Worm (Caenorhabditis elegans): ENCODE results near the gene T08A11.1.

Gene T08A11.1

ce11 chrIII:4281955-4282618, 19.1 kb upstream of the T08A11.1 start (continued):
- TF ChIP-seq mml-1 (tag; optimal IDR thresholded peaks at IDR 0.05) (no peak), pha-4 (tag; optimal IDR thresholded peaks at IDR 0.05) (peak; percentile 97), mdl-1 (tag; optimal IDR thresholded peaks at IDR 0.05) (peak; percentile 93), nhr-76 (tag; optimal IDR thresholded peaks at IDR 0.05) (peak; percentile 14), tbx-2 (tag; optimal IDR thresholded peaks at IDR 0.05) (peak; percentile 97), ceh-9 (tag; optimal IDR thresholded peaks at IDR 0.05) (no peak), eor-1 (tag; optimal IDR thresholded peaks at IDR 0.05) (no peak), nhr-25 (tag; optimal IDR thresholded peaks at IDR 0.05) (peak; percentile 99), elt-1 (tag; optimal IDR thresholded peaks at IDR 0.05) (peak; percentile 91), ztf-4 (tag; optimal IDR thresholded peaks at IDR 0.05) (peak; percentile 85), ceh-82 (tag; optimal IDR thresholded peaks at IDR 0.05) (peak; percentile 82), nhr-12 (tag; optimal IDR thresholded peaks at IDR 0.05) (no peak), nhr-43 (tag; optimal IDR thresholded peaks at IDR 0.05; ENCODE audit: poor library complexity, severe bottlenecking) (peak; percentile 98), nhr-77 (tag; optimal IDR thresholded peaks at IDR 0.05) (peak; percentile 35), snpc-4 (tag; optimal IDR thresholded peaks at IDR 0.05) (peak; percentile 89), ztf-11 (tag; optimal IDR thresholded peaks at IDR 0.05) (no peak)

DNA sequence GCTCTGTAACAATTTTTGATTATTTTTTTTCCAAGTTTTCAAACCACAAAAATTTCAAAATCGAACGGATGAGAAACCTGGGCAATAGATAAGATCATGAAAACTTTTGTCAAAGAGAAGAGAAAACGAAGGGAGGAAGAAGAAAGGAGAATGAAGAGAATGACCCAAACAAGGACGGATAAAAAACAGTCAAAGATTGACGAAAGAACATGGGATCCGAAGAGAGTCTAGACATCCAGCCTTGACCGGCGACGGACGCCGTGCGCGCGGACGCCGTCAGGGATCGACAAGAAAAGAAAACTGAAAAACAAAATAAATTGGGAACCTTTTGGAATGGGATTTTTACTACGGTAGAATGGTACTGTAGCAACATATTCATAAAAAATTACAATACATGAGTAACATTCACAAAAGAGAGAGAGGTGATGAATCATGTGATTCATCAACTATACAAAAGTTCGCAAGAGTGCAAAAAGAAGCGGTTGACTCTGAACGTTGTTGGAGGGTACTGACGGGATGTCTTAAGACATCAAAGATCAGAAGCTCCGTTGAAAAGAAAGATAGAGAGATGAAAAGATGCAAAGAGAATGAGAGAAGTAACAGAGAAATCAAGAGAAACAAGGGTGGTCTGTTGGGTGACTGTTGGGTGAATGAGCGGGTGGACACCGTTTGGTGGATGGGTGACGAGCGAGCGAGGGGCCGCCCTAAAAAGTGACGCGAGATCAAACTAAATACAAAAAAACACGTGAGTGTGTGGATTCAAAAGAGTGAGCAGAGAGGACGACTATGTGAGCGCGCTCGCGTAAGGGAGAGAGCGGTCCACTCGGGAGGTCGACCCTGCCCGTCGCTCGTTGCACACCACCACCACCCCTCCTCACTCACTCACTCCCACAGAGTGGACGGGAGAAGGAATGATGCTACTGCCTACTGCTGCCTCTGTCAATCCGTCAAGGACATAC, 17.5 kb upstream of the T08A11.1 start, which contains the start of gene sup-26:
TSS of gene sup-26 (minus strand) at position 10 of the 959 bp plus-strand sequence.
- no peak for TF ChIP-seq hmg-11 (tag; optimal IDR thresholded peaks at IDR 0.05)
- peak; percentile 23 for TF ChIP-seq lin-39 (tag; optimal IDR thresholded peaks at IDR 0.05)
- TF ChIP-seq nhr-25 (tag; optimal IDR thresholded peaks at IDR 0.05) = peak; percentile 41
- TF ChIP-seq pha-4 (tag; optimal IDR thresholded peaks at IDR 0.05) = peak; percentile 38
- TF ChIP-seq ceh-82 (tag; optimal IDR thresholded peaks at IDR 0.05) = no peak
- peak; percentile 7 for TF ChIP-seq ama-1 (optimal IDR thresholded peaks at IDR 0.05)
- TF ChIP-seq mdl-1 (tag; optimal IDR thresholded peaks at IDR 0.05) = peak; percentile 2
- peak in 1 of 3 experiments; percentile 45 for TF ChIP-seq elt-3 (tag; optimal IDR thresholded peaks at IDR 0.05)
- TF ChIP-seq nhr-23 (tag; optimal IDR thresholded peaks at IDR 0.05) = peak; percentile 44

- TF ChIP-seq pqm-1 (tag; optimal IDR thresholded peaks at IDR 0.05) = no peak
- no peak for TF ChIP-seq nhr-76 (tag; optimal IDR thresholded peaks at IDR 0.05)
- no peak for TF ChIP-seq aly-2 (tag; optimal IDR thresholded peaks at IDR 0.05)
- TF ChIP-seq ztf-4 (tag; optimal IDR thresholded peaks at IDR 0.05) = no peak
- no peak for TF ChIP-seq fkh-10 (GFP tag; optimal IDR thresholded peaks at IDR 0.05)
- TF ChIP-seq nhr-23 (tag; optimal IDR thresholded peaks at IDR 0.05) = no peak
- no peak for TF ChIP-seq ztf-11 (tag; optimal IDR thresholded peaks at IDR 0.05)
- TF ChIP-seq unc-39 (tag; optimal IDR thresholded peaks at IDR 0.05) = no peak
- TF ChIP-seq zag-1 (tag; optimal IDR thresholded peaks at IDR 0.05) = no peak
- no peak for TF ChIP-seq sea-2 (GFP tag; optimal IDR thresholded peaks at IDR 0.05)
- TF ChIP-seq lin-15B (tag; optimal IDR thresholded peaks at IDR 0.05) = no peak
- no peak for TF ChIP-seq nhr-67 (tag; optimal IDR thresholded peaks at IDR 0.05)
- TF ChIP-seq daf-12 (tag; optimal IDR thresholded peaks at IDR 0.05) = no peak
- TF ChIP-seq snpc-4 (tag; optimal IDR thresholded peaks at IDR 0.05) = no peak
These were observed 15.3 kb upstream of the T08A11.1 start for ce11 chrIII:4278203-4278602.

DNA sequence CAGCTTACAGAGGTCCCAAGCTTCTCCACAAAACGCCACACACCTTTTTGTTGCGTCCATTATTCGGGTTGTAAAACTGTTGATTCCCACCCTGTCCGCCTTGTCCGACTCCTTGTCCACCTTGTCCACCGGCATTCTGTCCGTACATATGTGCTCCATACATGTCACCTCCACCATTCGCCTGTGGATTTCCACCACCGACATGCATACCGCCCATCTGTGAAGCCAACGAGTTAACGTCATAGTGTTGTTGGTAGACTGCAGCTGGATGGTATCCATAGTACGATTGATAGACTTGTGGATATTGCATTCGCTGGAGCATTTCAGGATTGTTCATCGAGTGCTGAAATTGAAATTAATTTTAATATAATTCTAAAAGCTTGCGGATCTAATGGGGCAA, 14.8 kb upstream of the T08A11.1 start:
- TF ChIP-seq nhr-77 (tag; optimal IDR thresholded peaks at IDR 0.05) (no peak), ceh-28 (tag; optimal IDR thresholded peaks at IDR 0.05) (no peak), jun-1 (tag; optimal IDR thresholded peaks at IDR 0.05) (no peak), fkh-10 (GFP tag; optimal IDR thresholded peaks at IDR 0.05) (no peak), nhr-25 (tag; optimal IDR thresholded peaks at IDR 0.05) (no peak), nhr-23 (tag; optimal IDR thresholded peaks at IDR 0.05) (no peak), elt-3 (tag; optimal IDR thresholded peaks at IDR 0.05) (no peak), pqm-1 (tag; optimal IDR thresholded peaks at IDR 0.05) (no peak), ZK546.5 (tag; optimal IDR thresholded peaks at IDR 0.05) (no peak), zag-1 (tag; optimal IDR thresholded peaks at IDR 0.05) (no peak), ztf-4 (tag; optimal IDR thresholded peaks at IDR 0.05) (no peak), tbx-2 (tag; optimal IDR thresholded peaks at IDR 0.05) (no peak), ceh-9 (tag; optimal IDR thresholded peaks at IDR 0.05) (no peak), sea-2 (GFP tag; optimal IDR thresholded peaks at IDR 0.05) (no peak), elt-2 (tag; optimal IDR thresholded peaks at IDR 0.05) (no peak), fos-1 (tag; optimal IDR thresholded peaks at IDR 0.05) (no peak), ztf-11 (tag; optimal IDR thresholded peaks at IDR 0.05) (no peak), lsy-12 (tag; optimal IDR thresholded peaks at IDR 0.05) (no peak)

All from whole organism, L3 larva.